Worm (Caenorhabditis elegans) whole organism, L4/young adult: ENCODE results near the gene C06A8.8.

Source experiments
- W03F9.2 ChIP-seq: fragments of 150-350 bp; optimal IDR thresholded peaks from 2 replicates; lab custom pipeline; 2014; ENCODE audit warnings: missing biosample characterization, missing genetic modification characterization
- dao-5 ChIP-seq: sonication (generic microtip); optimal IDR thresholded peaks from 2 replicates; lab custom pipeline; 2016; ENCODE audit warnings: missing genotype, missing genetic modification characterization, moderate library complexity, missing compliant biosample characterization
- him-1 ChIP-seq: sonication (generic microtip); optimal IDR thresholded peaks from 2 replicates; lab custom pipeline; 2016; ENCODE audit warnings: missing genotype, missing genetic modification reagents, missing genetic modification characterization, missing compliant biosample characterization

Gene C06A8.8

DNA sequence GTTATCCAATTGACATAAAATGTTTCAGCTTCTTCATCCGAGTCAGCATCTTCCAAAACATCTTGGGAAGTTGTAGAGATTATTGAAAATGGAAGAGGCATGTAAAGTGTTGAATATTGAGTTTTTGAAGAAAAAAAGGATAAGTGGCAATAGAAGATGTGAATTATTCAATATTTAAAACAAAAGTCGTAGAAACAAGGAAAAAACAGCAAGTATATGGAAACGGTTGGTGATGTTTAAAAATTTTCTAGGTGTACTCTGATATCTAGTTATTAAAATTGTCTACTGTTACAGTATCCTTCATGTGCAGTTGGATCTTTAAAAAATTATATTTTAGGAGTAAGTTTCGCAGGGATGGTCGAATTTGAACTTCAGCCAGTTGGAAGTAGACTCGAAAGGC lies at the start of gene C06A8.8:
Gene C06A8.8 (minus strand): TSS at position 101 of the 400 bp plus-strand sequence.
- TF ChIP-seq W03F9.2 (tag; lab: Kevin White, UChicago) (no peak), dao-5 (tag; lab: Kevin White, UChicago) (no peak), him-1 (tag; lab: Kevin White, UChicago) (no peak)

DNA sequence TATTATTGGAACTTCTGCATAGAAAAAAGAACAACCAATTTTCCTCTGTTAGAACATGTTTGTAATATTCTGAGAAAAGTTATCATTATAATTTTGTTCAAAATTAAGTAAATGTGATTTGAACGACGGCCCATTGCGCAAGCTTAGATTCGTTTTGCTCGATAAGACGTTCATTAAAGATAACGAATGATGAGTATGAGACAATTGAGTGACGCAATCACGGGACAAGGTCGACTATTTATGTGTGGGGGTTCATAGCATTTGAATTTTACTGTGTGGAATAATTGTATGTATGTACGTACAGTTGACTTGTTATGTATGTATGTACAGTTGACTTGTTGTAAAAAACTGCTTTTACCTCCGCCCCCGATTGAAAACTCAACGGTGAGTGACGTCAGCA lies 47.5 kb upstream of the C06A8.8 start:
- TF ChIP-seq W03F9.2 (tag; lab: Kevin White, UChicago) (no peak), dao-5 (tag; lab: Kevin White, UChicago) (no peak), him-1 (tag; lab: Kevin White, UChicago) (no peak)

DNA sequence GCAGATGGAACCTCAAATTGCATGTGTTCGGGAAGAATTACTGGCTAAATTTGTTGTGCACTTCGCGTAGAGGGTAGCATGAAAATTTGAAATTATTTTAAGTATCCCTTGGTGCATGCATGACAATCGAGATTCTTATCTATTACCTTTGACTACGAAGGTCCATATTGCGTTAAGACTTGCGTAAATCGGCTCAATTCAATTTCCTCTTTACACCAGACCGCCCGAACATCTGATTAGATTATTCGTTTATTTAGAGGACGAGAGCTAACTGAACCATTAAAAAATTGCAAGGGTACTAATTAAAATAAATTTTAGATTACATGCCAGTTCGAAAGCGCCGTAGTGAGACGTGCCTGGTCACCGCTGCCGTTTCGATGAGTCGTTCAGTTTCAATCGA lies 45.8 kb upstream of the C06A8.8 start:
- TF ChIP-seq him-1 (tag; lab: Kevin White, UChicago) (no peak), W03F9.2 (tag; lab: Kevin White, UChicago) (no peak), dao-5 (tag; lab: Kevin White, UChicago) (no peak)

DNA sequence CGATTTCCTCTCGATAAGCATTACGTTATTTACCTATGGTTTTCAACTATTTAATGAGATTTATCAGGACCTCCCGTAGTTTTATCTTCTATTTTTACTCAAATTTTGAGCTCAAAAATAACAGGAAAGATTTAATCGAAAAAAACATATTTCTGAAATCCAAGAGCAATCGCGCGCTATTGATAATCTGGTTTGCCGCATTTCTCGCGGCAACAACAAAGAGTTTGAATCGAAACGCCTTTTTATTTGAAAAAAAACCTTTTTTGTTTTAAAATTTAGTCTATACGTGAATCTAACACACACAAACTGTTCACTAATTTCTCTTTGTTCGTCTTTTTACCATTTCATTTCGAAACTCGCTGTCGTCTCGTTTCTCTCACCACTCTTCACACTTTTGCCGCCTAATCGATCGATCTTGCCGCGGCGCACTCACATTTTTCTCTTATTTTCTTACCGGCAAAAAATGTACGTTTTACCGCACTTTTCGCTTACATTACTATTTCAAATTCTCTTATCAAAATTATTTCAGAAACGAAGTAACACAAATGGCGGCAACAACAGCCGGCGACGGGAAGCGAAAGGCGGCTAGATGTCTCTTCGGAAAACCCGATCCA lies 44.5 kb upstream of the C06A8.8 start, which contains the start of gene cki-2:
Gene cki-2 (plus strand): TSS at position 337 of the 614 bp plus-strand sequence.
- TF ChIP-seq dao-5 (tag; lab: Kevin White, UChicago) = no peak
- TF ChIP-seq him-1 (tag; lab: Kevin White, UChicago) = no peak
- TF ChIP-seq W03F9.2 (tag; lab: Kevin White, UChicago) = no peak

DNA sequence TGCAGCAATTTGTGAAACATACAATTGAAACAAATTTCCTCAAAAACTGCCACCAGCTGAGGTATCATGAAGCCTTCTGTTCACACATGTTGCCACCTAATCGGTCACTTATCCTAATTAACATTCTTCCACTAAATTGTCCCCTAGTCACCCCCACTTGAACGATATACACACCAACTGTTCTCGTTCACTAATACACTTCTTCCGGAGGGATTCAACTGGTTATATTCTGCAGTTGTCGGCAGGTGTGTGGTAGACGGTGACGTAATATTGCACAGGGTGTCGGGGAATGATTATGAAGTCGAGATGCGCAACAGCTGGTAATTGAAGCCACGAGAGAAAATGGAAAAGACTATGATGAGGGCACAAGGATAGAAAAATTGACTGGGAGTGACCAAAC lies 43.6 kb upstream of the C06A8.8 start:
- TF ChIP-seq W03F9.2 (tag; lab: Kevin White, UChicago) = no peak
- no peak for TF ChIP-seq dao-5 (tag; lab: Kevin White, UChicago)
- TF ChIP-seq him-1 (tag; lab: Kevin White, UChicago) = no peak

DNA sequence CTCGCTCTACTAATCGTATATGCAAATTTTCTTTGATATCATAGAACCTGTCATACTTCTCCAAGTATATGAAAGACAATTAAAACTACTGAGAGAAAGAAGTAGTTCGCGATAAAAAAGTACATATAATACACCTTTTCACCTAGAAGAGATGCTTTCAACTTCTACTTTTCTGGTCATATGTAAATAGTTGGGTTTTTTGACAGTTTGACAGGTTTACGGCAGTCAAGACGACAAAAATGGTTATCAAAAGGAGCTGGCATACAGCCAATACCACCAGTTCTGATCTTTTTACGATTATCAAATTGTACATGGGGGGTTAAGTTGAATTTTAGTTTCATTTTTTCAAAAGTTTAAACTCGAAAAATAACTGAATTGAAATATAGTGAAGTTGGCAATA lies 43.1 kb upstream of the C06A8.8 start:
- TF ChIP-seq him-1 (tag; lab: Kevin White, UChicago) (no peak), dao-5 (tag; lab: Kevin White, UChicago) (no peak), W03F9.2 (tag; lab: Kevin White, UChicago) (no peak)

DNA sequence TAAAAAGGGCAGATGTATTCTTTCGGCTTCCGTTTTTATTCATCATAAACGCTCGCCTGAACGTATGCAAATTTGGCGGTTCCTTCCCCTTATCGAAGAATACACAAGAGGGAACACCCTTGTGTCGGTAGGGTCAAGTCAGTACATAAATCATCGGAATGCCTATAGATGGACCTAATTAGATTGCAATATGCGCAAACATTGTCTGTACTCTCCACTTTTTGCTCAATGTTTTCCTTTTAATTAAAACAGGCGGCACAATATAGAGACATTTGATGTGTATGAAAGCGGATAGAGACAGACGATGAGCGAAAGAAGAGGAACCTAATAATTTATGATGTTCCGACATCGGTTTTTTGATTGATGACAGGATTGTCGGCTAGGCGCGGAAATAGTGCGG lies 42.4 kb upstream of the C06A8.8 start:
- TF ChIP-seq W03F9.2 (tag; lab: Kevin White, UChicago) = no peak

DNA sequence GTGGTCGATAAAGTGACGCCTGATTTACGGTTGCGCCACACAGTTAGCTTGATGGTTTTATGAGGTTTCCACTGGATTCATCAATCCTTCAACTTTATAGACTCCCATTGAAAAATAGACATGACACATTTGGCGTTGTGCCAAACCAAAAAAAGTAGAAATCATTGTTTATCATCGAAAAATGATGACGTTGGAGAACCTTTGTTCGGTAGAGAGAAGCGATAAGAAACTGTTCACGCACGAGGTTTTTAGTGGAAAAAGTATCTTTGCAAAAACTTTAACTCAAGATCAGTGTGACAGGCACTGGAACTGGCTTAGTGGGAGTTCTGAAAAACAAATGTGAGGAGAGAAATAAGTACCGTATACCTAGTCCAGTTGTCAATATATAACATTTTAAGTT lies 41.8 kb upstream of the C06A8.8 start:
- no peak for TF ChIP-seq W03F9.2 (tag; lab: Kevin White, UChicago)
- no peak for TF ChIP-seq dao-5 (tag; lab: Kevin White, UChicago)
- TF ChIP-seq him-1 (tag; lab: Kevin White, UChicago) = no peak

DNA sequence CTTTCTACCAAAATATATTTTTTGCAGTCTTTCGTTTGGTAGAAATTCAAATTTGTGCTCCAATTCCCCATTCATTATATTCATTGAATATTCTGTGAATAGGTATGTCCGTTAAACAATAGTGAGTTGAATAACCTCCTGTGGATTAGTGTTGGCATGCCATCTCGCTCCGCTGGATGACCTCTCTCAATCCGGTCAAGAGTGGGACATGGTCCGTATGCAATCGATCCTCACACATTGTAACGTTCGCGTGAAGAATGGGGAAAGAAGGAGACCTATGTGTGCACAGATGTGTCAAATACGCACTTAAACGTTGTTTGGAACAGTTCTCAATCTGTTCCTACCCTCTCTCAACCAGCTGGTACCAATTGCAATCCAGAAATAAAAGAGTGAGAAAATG lies 41.4 kb upstream of the C06A8.8 start:
- no peak for TF ChIP-seq him-1 (tag; lab: Kevin White, UChicago)
- TF ChIP-seq dao-5 (tag; lab: Kevin White, UChicago) = no peak
- TF ChIP-seq W03F9.2 (tag; lab: Kevin White, UChicago) = no peak

DNA sequence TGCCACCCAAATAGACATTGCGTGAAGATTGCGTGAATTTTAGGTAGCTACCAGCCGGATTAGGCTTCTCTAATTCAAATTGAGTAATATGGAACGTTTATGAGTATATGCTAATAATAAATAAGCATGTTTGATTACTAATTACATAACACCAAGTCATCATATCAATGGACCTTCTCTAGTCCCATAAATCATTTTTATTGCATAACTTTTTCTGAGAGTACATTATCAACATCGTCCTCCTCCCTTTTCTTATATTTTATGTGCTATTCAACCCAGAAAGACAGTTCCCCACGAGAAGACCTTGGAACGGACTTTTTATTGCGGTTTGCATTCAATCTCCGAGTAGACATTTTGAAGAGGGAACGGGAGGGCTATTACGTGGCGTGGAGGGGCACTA lies 40.5 kb upstream of the C06A8.8 start:
- TF ChIP-seq W03F9.2 (tag; lab: Kevin White, UChicago) (no peak), him-1 (tag; lab: Kevin White, UChicago) (no peak), dao-5 (tag; lab: Kevin White, UChicago) (no peak)

DNA sequence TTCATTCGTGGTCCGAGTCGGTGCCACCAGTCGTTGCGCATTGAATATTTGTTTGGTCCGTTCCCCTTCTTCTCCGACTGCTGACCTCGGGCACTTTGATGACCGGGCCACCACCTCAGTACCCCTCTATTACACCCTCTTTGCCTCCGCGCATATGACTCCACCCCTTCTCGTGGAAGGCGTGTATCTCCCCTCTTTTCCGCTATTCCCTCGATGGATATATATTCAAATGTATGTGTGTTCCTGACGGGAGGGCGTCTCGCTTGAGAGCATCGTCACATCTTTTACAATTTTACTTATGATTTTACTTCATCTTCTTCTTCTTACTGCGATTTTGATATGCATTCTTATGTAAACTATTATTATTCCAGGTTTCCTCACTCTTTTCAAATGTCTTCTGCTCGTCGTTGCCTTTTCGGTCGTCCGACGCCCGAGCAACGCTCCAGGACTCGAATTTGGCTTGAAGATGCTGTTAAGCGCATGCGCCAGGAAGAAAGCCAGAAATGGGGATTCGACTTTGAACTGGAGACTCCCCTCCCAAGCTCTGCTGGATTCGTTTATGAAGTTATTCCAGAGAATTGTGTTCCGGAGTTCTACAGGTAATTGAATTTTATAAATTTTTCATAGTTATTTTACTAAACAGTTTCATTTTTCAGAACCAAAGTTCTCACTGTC lies 39.2 kb upstream of the C06A8.8 start, which contains the start of gene cki-1:
Gene cki-1 (plus strand): TSS at position 372 of the 675 bp plus-strand sequence.
- TF ChIP-seq W03F9.2 (tag; lab: Kevin White, UChicago) (no peak), him-1 (tag; lab: Kevin White, UChicago) (no peak), dao-5 (tag; lab: Kevin White, UChicago) (no peak)

DNA sequence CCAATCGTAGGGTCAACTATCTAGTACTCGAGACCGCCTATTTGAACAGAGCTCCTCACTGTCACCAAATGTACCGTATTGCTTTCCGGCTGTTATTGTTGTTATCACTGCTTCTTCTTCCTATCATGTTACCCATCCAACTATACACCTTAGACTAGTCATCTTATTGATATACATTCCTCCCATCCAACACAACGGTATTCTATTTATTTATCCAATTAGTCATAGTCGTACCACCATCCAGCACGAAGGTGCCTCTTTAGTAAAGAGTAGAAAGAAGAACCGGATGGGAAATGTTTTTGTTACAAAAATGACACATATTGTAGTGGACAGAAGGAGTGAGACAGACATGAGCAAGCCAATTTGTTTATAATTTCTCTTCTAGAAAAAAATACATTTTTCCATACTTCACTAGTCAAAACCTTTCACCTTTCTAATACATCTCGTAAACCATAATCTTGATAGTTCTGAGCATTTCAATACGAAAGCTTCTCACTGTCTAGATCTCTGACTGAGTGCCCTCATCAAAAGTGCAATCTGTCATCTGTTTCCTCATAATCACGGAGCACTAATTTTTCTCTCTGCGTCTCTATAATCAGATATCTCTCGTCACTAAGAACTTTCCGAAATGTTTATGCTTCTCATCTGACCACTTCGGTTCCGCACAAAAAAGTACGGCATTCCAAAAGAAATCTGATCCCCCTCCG lies 38.5 kb upstream of the C06A8.8 start:
- TF ChIP-seq dao-5 (tag; lab: Kevin White, UChicago) (no peak), him-1 (tag; lab: Kevin White, UChicago) (no peak), W03F9.2 (tag; lab: Kevin White, UChicago) (no peak)

DNA sequence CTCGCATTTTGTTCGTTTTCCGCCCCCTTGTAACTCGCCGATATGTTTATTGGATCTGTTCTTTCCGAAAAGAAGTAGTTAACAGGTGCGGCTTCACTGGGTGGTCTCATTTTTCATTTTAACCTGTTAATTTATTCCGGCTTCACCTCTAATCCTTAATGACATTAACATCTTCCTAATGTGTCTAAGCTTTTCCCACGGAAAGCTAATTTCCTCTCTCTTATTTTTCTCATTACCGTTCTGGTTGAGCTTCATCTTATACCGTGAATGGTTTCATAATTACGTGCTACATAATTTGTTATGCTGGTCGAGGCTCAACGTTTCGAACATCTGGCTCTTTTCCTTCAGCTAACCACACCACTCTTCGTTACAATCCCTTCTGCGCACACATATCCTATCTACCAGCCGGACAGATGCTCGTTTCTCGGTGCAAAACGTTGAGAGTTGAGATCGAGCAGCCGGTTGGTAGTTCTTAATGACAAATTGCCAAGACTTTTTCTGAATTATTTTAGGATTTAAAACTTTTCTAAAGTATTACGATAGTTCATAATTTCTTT lies 37.6 kb upstream of the C06A8.8 start:
- TF ChIP-seq him-1 (tag; lab: Kevin White, UChicago) (no peak), W03F9.2 (tag; lab: Kevin White, UChicago) (no peak), dao-5 (tag; lab: Kevin White, UChicago) (no peak)
